Fruit fly (Drosophila melanogaster) Kc167 (cell line): Measurements from ENCODE around the gene CG33272.

Experiments used
- Myc ChIP-seq: fragments of >200 bp; optimal IDR thresholded peaks from 2 replicates; lab custom pipeline; 2017; ENCODE audit warnings: missing external identifiers
- Sin3A ChIP-seq: fragments of >200 bp; optimal IDR thresholded peaks from 2 replicates; lab custom pipeline; 2018; ENCODE audit warnings: missing external identifiers
- h ChIP-seq: fragments of >200 bp; optimal IDR thresholded peaks from 3 replicates; lab custom pipeline; 2018; ENCODE audit warnings: missing external identifiers
- insv ChIP-seq: fragments of >200 bp; optimal IDR thresholded peaks from 3 replicates; lab custom pipeline; 2018; ENCODE audit warnings: missing external identifiers
- psq ChIP-seq: fragments of >200 bp; optimal IDR thresholded peaks from 2 replicates; lab custom pipeline; 2017; ENCODE audit warnings: missing external identifiers
- ttk ChIP-seq: sonication (Bioruptor generic); optimal IDR thresholded peaks from 2 replicates; lab custom pipeline; 2017; ENCODE audit warnings: missing external identifiers

CG33272 gene

dm6 chr3L:11509294-11509911 lies 986 bp downstream of the CG33272 start, which contains the start of the genes Sgs8 and Sgs7:
Gene Sgs8 (minus strand): TSS chr3L:11509394.
Gene Sgs7 (plus strand): TSS chr3L:11509861.
- TF ChIP-seq ttk (lab: Kevin White, UChicago) (no peak), Myc (lab: Kevin White, UChicago) (no peak), h (lab: Kevin White, UChicago) (no peak), Sin3A (lab: Kevin White, UChicago) (no peak), psq (no peak), insv (lab: Kevin White, UChicago) (no peak)

dm6 chr3L:11508337-11508736 lies 2.1 kb downstream of the CG33272 start, which contains the start of gene CG33500:
Gene CG33500 (plus strand): TSS chr3L:11508637.
- TF ChIP-seq psq = no peak
- no peak for TF ChIP-seq insv (lab: Kevin White, UChicago)
- no peak for TF ChIP-seq h (lab: Kevin White, UChicago)
- no peak for TF ChIP-seq Myc (lab: Kevin White, UChicago)
- no peak for TF ChIP-seq Sin3A (lab: Kevin White, UChicago)
- no peak for TF ChIP-seq ttk (lab: Kevin White, UChicago)

- TF ChIP-seq h (lab: Kevin White, UChicago) = no peak
- TF ChIP-seq Myc (lab: Kevin White, UChicago) = no peak
- TF ChIP-seq psq = no peak
- no peak for TF ChIP-seq insv (lab: Kevin White, UChicago)
- no peak for TF ChIP-seq ttk (lab: Kevin White, UChicago)
- no peak for TF ChIP-seq Sin3A (lab: Kevin White, UChicago)
Measured at dm6 chr3L:11493090-11493807, 17.1 kb downstream of the CG33272 start.

- no peak for TF ChIP-seq Myc (lab: Kevin White, UChicago)
- no peak for TF ChIP-seq Sin3A (lab: Kevin White, UChicago)
- no peak for TF ChIP-seq h (lab: Kevin White, UChicago)
- TF ChIP-seq ttk (lab: Kevin White, UChicago) = no peak
- no peak for TF ChIP-seq insv (lab: Kevin White, UChicago)
- TF ChIP-seq psq = no peak
Measured at dm6 chr3L:11492457-11492856, 17.9 kb downstream of the CG33272 start.

dm6 chr3L:11491874-11492268 lies 18.5 kb downstream of the CG33272 start:
- no peak for TF ChIP-seq Sin3A (lab: Kevin White, UChicago)
- no peak for TF ChIP-seq psq
- TF ChIP-seq insv (lab: Kevin White, UChicago) = no peak
- TF ChIP-seq ttk (lab: Kevin White, UChicago) = no peak
- TF ChIP-seq h (lab: Kevin White, UChicago) = no peak
- no peak for TF ChIP-seq Myc (lab: Kevin White, UChicago)

dm6 chr3L:11491222-11491873 lies 19.0 kb downstream of the CG33272 start:
- TF ChIP-seq psq (no peak), Myc (lab: Kevin White, UChicago) (no peak), h (lab: Kevin White, UChicago) (no peak), Sin3A (lab: Kevin White, UChicago) (no peak), insv (lab: Kevin White, UChicago) (no peak), ttk (lab: Kevin White, UChicago) (no peak)

dm6 chr3L:11490539-11490938 lies 19.9 kb downstream of the CG33272 start:
- TF ChIP-seq h (lab: Kevin White, UChicago) = no peak
- no peak for TF ChIP-seq insv (lab: Kevin White, UChicago)
- no peak for TF ChIP-seq ttk (lab: Kevin White, UChicago)
- no peak for TF ChIP-seq Myc (lab: Kevin White, UChicago)
- no peak for TF ChIP-seq psq
- TF ChIP-seq Sin3A (lab: Kevin White, UChicago) = no peak

dm6 chr3L:11489489-11489888 lies 20.9 kb downstream of the CG33272 start:
- TF ChIP-seq Sin3A (lab: Kevin White, UChicago) (no peak), ttk (lab: Kevin White, UChicago) (no peak), h (lab: Kevin White, UChicago) (no peak), insv (lab: Kevin White, UChicago) (no peak), psq (no peak), Myc (lab: Kevin White, UChicago) (no peak)

- TF ChIP-seq h (lab: Kevin White, UChicago) (no peak), ttk (lab: Kevin White, UChicago) (no peak), insv (lab: Kevin White, UChicago) (no peak), psq (no peak), Myc (lab: Kevin White, UChicago) (no peak)
Measured at dm6 chr3L:11488264-11488663, 22.1 kb downstream of the CG33272 start.

dm6 chr3L:11487327-11487973 lies 22.9 kb downstream of the CG33272 start, which contains the start of gene chrb:
Gene chrb (plus strand): TSS chr3L:11487550.
- TF ChIP-seq insv (lab: Kevin White, UChicago) (no peak), ttk (lab: Kevin White, UChicago) (no peak)
